Worm (Caenorhabditis elegans) whole organism, late embryonic: Measurements from ENCODE around the gene F20B6.4.

Source experiments
- ama-1 ChIP-seq: fragments of 150-350 bp; optimal IDR thresholded peaks from 2 replicates; lab custom pipeline; 2014
- dmd-4 ChIP-seq: sonication (generic microtip); optimal IDR thresholded peaks from 2 replicates; lab custom pipeline; 2016; ENCODE audit warnings: borderline replicate concordance, missing genetic modification characterization, missing compliant biosample characterization
- dve-1 ChIP-seq: sonication (generic microtip); optimal IDR thresholded peaks from 2 replicates; lab custom pipeline; 2017; ENCODE audit warnings: antibody characterized with exemption, mild to moderate bottlenecking, missing genetic modification characterization, missing compliant biosample characterization
- elt-2 ChIP-seq: sonication (generic microtip); optimal IDR thresholded peaks from 2 replicates; lab custom pipeline; 2016; ENCODE audit warnings: missing genetic modification reagents, missing genetic modification characterization, missing compliant biosample characterization
- madf-2 ChIP-seq: sonication (generic microtip); optimal IDR thresholded peaks from 2 replicates; lab custom pipeline; 2017; ENCODE audit warnings: missing genetic modification characterization, missing compliant biosample characterization
- pqm-1 ChIP-seq: sonication (generic microtip); optimal IDR thresholded peaks from 2 replicates; lab custom pipeline; 2016; ENCODE audit warnings: missing genetic modification characterization, missing compliant biosample characterization
- unc-86 ChIP-seq: sonication (generic microtip); optimal IDR thresholded peaks from 2 replicates; lab custom pipeline; 2016; ENCODE audit warnings: missing genetic modification characterization, missing compliant biosample characterization

ce11 chrX:4216894-4217293 lies 20.6 kb upstream of the F20B6.4 start, which contains the start of the genes F20B6.10 and hpk-1:
- TF ChIP-seq unc-86 (tag; lab: Kevin White, UChicago) = no peak
- no peak for TF ChIP-seq elt-2 (tag; lab: Kevin White, UChicago)
- TF ChIP-seq ama-1 = no peak
- no peak for TF ChIP-seq dmd-4 (tag; lab: Kevin White, UChicago)
- TF ChIP-seq dve-1 (tag; lab: Kevin White, UChicago) = no peak
- TF ChIP-seq pqm-1 (tag; lab: Kevin White, UChicago) = no peak
- no peak for TF ChIP-seq madf-2
